Fruit fly (Drosophila melanogaster) whole organism, embryonic: ENCODE data around the gene Caf1-55.

Experiments used
- Atf3 ChIP-seq: fragments of 200-800 bp; sonication (Bioruptor generic); optimal IDR thresholded peaks from 3 replicates; lab custom pipeline; 2016; ENCODE audit warnings: missing biosample characterization, missing genetic modification characterization
- Bteb2 ChIP-seq: fragments of 200-800 bp; sonication (Bioruptor generic); optimal IDR thresholded peaks from 2 replicates; lab custom pipeline; 2016; ENCODE audit warnings: missing biosample characterization, missing genetic modification characterization
- CG10979 ChIP-seq: fragments of 200-800 bp; sonication (Bioruptor generic); optimal IDR thresholded peaks from 2 replicates; lab custom pipeline; 2018; ENCODE audit warnings: missing biosample characterization, mild to moderate bottlenecking, missing genetic modification characterization, moderate library complexity
- CG11093 ChIP-seq: fragments of 200-800 bp; sonication (Bioruptor generic); IDR thresholded peaks from 3 replicates; pipeline ENCODE4 v1.3.6; 2022; ENCODE audit warnings: missing biosample characterization, missing genetic modification characterization
- CG11456 ChIP-seq: fragments of 200-800 bp; sonication (Bioruptor generic); IDR thresholded peaks from 3 replicates; pipeline ENCODE4 v1.3.6; 2022; ENCODE audit warnings: missing biosample characterization, missing genetic modification characterization
- CG12236 ChIP-seq: fragments of 200-800 bp; sonication (Bioruptor generic); optimal IDR thresholded peaks from 2 replicates; lab custom pipeline; 2016; ENCODE audit warnings: missing biosample characterization, missing genetic modification characterization
- CG12659 ChIP-seq: fragments of 200-800 bp; sonication (Bioruptor generic); optimal IDR thresholded peaks from 3 replicates; lab custom pipeline; 2017; ENCODE audit warnings: mild to moderate bottlenecking, missing biosample characterization, missing genetic modification reagents, missing genetic modification characterization
- CG12744 ChIP-seq: fragments of 200-800 bp; sonication (Bioruptor generic); optimal IDR thresholded peaks from 2 replicates; lab custom pipeline; 2016; ENCODE audit warnings: missing biosample characterization, missing genetic modification characterization
- CG12942 ChIP-seq: fragments of 200-800 bp; sonication (Bioruptor generic); optimal IDR thresholded peaks from 3 replicates; lab custom pipeline; 2016; ENCODE audit warnings: missing biosample characterization, missing genetic modification characterization
- CG13123 ChIP-seq: fragments of 200-800 bp; sonication (Bioruptor generic); optimal IDR thresholded peaks from 2 replicates; lab custom pipeline; 2016; ENCODE audit warnings: missing biosample characterization, missing genetic modification characterization
- CG15073 ChIP-seq: fragments of 200-800 bp; sonication (Bioruptor generic); optimal IDR thresholded peaks from 2 replicates; lab custom pipeline; 2016; ENCODE audit warnings: missing biosample characterization, missing genetic modification characterization
- CG17359 ChIP-seq: fragments of 200-800 bp; sonication (Bioruptor generic); optimal IDR thresholded peaks from 3 replicates; lab custom pipeline; 2018; ENCODE audit warnings: missing biosample characterization, mild to moderate bottlenecking, missing genetic modification characterization, moderate library complexity
- CG17802 ChIP-seq: fragments of 200-800 bp; sonication (Bioruptor generic); optimal IDR thresholded peaks from 2 replicates; lab custom pipeline; 2018; ENCODE audit warnings: missing biosample characterization, mild to moderate bottlenecking, missing genetic modification characterization, moderate library complexity
- CG1832 ChIP-seq: fragments of 200-800 bp; sonication (Bioruptor generic); optimal IDR thresholded peaks from 2 replicates; lab custom pipeline; 2017; ENCODE audit warnings: missing biosample characterization, mild to moderate bottlenecking, missing genetic modification characterization, inconsistent platforms
- CG3281 ChIP-seq: fragments of 200-800 bp; sonication (Bioruptor generic); optimal IDR thresholded peaks from 3 replicates; lab custom pipeline; 2017; ENCODE audit warnings: missing biosample characterization, mild to moderate bottlenecking, missing genetic modification characterization
- CG4854 ChIP-seq: fragments of 200-800 bp; sonication (Bioruptor generic); optimal IDR thresholded peaks from 2 replicates; lab custom pipeline; 2016; ENCODE audit warnings: missing biosample characterization, missing genetic modification characterization, inconsistent platforms
- CG6272 ChIP-seq: fragments of 200-800 bp; sonication (Bioruptor generic); IDR thresholded peaks from 2 replicates; pipeline ENCODE4 v1.3.6; 2022; ENCODE audit warnings: missing biosample characterization, missing genetic modification characterization
- CG7372 ChIP-seq: fragments of 200-800 bp; sonication (Bioruptor generic); IDR thresholded peaks from 2 replicates; pipeline ENCODE4 v1.3.6; 2022; ENCODE audit warnings: missing biosample characterization, missing genetic modification characterization
- CG7786 ChIP-seq: fragments of 200-800 bp; sonication (Bioruptor generic); optimal IDR thresholded peaks from 2 replicates; lab custom pipeline; 2016; ENCODE audit warnings: missing biosample characterization, missing genetic modification characterization
- CG8388 ChIP-seq: fragments of 200-800 bp; sonication (Bioruptor generic); optimal IDR thresholded peaks from 2 replicates; lab custom pipeline; 2019; ENCODE audit warnings: missing biosample characterization, mild to moderate bottlenecking, missing genetic modification characterization, moderate library complexity
- CoRest ChIP-seq: fragments of 200-800 bp; sonication (Bioruptor generic); optimal IDR thresholded peaks from 3 replicates; lab custom pipeline; 2018; ENCODE audit warnings: missing biosample characterization, mild to moderate bottlenecking, missing genetic modification characterization, moderate library complexity
- Deaf1 ChIP-seq: fragments of 200-800 bp; optimal IDR thresholded peaks from 3 replicates; lab custom pipeline; 2019; ENCODE audit warnings: missing biosample characterization, mild to moderate bottlenecking, missing genetic modification characterization, moderate library complexity
- Dip3 ChIP-seq: fragments of 200-800 bp; sonication (Bioruptor generic); optimal IDR thresholded peaks from 3 replicates; lab custom pipeline; 2016; ENCODE audit warnings: missing biosample characterization, missing genetic modification characterization
- GATAe ChIP-seq: fragments of 200-800 bp; sonication (Bioruptor generic); conservative IDR thresholded peaks from 2 replicates; pipeline ENCODE4 v1.3.6; 2022; ENCODE audit warnings: missing biosample characterization, missing genetic modification characterization
- HLH4C ChIP-seq: fragments of 200-800 bp; sonication (Bioruptor generic); IDR thresholded peaks from 3 replicates; pipeline ENCODE4 v1.3.6; 2022; ENCODE audit warnings: missing biosample characterization, missing genetic modification characterization; ENCODE audit not compliant: partially characterized antibody
- MBD-R2 ChIP-seq: fragments of 200-800 bp; sonication (Bioruptor generic); IDR thresholded peaks from 2 replicates; pipeline ENCODE4 v1.3.6; 2022; ENCODE audit warnings: missing biosample characterization, missing genetic modification characterization
- MESR4 ChIP-seq: fragments of 200-800 bp; sonication (Bioruptor generic); optimal IDR thresholded peaks from 2 replicates; lab custom pipeline; 2018; ENCODE audit warnings: missing biosample characterization, mild to moderate bottlenecking, missing genetic modification characterization, moderate library complexity
- MTF-1 ChIP-seq: fragments of 200-800 bp; sonication (Bioruptor generic); optimal IDR thresholded peaks from 2 replicates; lab custom pipeline; 2018; ENCODE audit warnings: missing biosample characterization, mild to moderate bottlenecking, missing genetic modification characterization, borderline replicate concordance
- Meics ChIP-seq: fragments of 200-800 bp; sonication (Bioruptor generic); optimal IDR thresholded peaks from 2 replicates; lab custom pipeline; 2017; ENCODE audit warnings: missing biosample characterization, mild to moderate bottlenecking, missing genetic modification characterization
- Mes4 ChIP-seq: fragments of 200-800 bp; sonication (Bioruptor generic); optimal IDR thresholded peaks from 2 replicates; lab custom pipeline; 2016; ENCODE audit warnings: missing biosample characterization, missing genetic modification characterization
- Myb ChIP-seq: fragments of 200-800 bp; sonication (Bioruptor generic); optimal IDR thresholded peaks from 2 replicates; lab custom pipeline; 2016; ENCODE audit warnings: missing biosample characterization, missing genetic modification characterization
- NK7.1 ChIP-seq: fragments of 200-800 bp; sonication (Bioruptor generic); optimal IDR thresholded peaks from 3 replicates; lab custom pipeline; 2016; ENCODE audit warnings: missing biosample characterization, missing genetic modification characterization
- Nf-YB ChIP-seq: fragments of 200-800 bp; sonication (Bioruptor generic); optimal IDR thresholded peaks from 3 replicates; lab custom pipeline; 2019; ENCODE audit warnings: missing biosample characterization, mild to moderate bottlenecking, missing genetic modification characterization, moderate library complexity
- Optix ChIP-seq: fragments of 200-800 bp; sonication (Bioruptor generic); IDR thresholded peaks from 3 replicates; pipeline ENCODE4 v1.3.6; 2022; ENCODE audit warnings: missing biosample characterization, missing genetic modification characterization
- Side ChIP-seq: fragments of 200-800 bp; sonication (Bioruptor generic); optimal IDR thresholded peaks from 2 replicates; lab custom pipeline; 2016; ENCODE audit warnings: missing biosample characterization, missing genetic modification characterization
- amos ChIP-seq: fragments of 200-800 bp; sonication (Bioruptor generic); IDR thresholded peaks from 2 replicates; pipeline ENCODE4 v1.3.6; 2022; ENCODE audit warnings: missing biosample characterization, missing genetic modification characterization; ENCODE audit not compliant: partially characterized antibody
- ash1 ChIP-seq: fragments of 200-800 bp; sonication (Bioruptor generic); optimal IDR thresholded peaks from 2 replicates; lab custom pipeline; 2018; ENCODE audit warnings: missing biosample characterization, mild to moderate bottlenecking, missing genetic modification characterization
- bigmax ChIP-seq: fragments of 200-800 bp; sonication (Bioruptor generic); optimal IDR thresholded peaks from 2 replicates; lab custom pipeline; 2018; ENCODE audit warnings: missing biosample characterization, mild to moderate bottlenecking, missing genetic modification characterization
- bowl ChIP-seq: fragments of 200-800 bp; sonication (Bioruptor generic); IDR thresholded peaks from 2 replicates; pipeline ENCODE4 v1.3.6; 2022; ENCODE audit warnings: missing biosample characterization, missing genetic modification characterization
- corto ChIP-seq: fragments of 200-800 bp; sonication (Bioruptor generic); optimal IDR thresholded peaks from 2 replicates; lab custom pipeline; 2016; ENCODE audit warnings: missing biosample characterization, mild to moderate bottlenecking, missing genetic modification characterization, moderate library complexity
- dmrt99B ChIP-seq: fragments of 200-800 bp; sonication (Bioruptor generic); optimal IDR thresholded peaks from 2 replicates; lab custom pipeline; 2018; ENCODE audit warnings: missing biosample characterization, mild to moderate bottlenecking, missing genetic modification characterization, moderate library complexity
- klu ChIP-seq: fragments of 200-800 bp; sonication (Bioruptor generic); IDR thresholded peaks from 2 replicates; pipeline ENCODE4 v1.3.6; 2022; ENCODE audit warnings: missing biosample characterization, missing genetic modification characterization
- repo ChIP-seq: fragments of 200-800 bp; sonication (Bioruptor generic); optimal IDR thresholded peaks from 2 replicates; lab custom pipeline; 2016; ENCODE audit warnings: missing biosample characterization, missing genetic modification characterization
- toy ChIP-seq: fragments of 200-800 bp; sonication (Bioruptor generic); IDR thresholded peaks from 2 replicates; pipeline ENCODE4 v1.3.6; 2022; ENCODE audit warnings: missing biosample characterization, missing genetic modification characterization
- trh ChIP-seq: fragments of 200-800 bp; sonication (Bioruptor generic); optimal IDR thresholded peaks from 2 replicates; lab custom pipeline; 2016; ENCODE audit warnings: missing biosample characterization, missing genetic modification characterization
- ttk ChIP-seq: fragments of 200-800 bp; sonication (Bioruptor generic); IDR thresholded peaks from 2 replicates; pipeline ENCODE4 v2.1.2; 2022; ENCODE audit warnings: missing biosample characterization, missing genetic modification characterization
- zf30C ChIP-seq: fragments of 200-800 bp; sonication (Bioruptor generic); optimal IDR thresholded peaks from 3 replicates; lab custom pipeline; 2018; ENCODE audit warnings: missing biosample characterization, mild to moderate bottlenecking, missing genetic modification characterization
- zfh1 ChIP-seq: fragments of 200-800 bp; sonication (Bioruptor generic); IDR thresholded peaks from 3 replicates; pipeline ENCODE4 v1.3.6; 2022; ENCODE audit warnings: missing biosample characterization, missing genetic modification characterization

Gene Caf1-55

DNA sequence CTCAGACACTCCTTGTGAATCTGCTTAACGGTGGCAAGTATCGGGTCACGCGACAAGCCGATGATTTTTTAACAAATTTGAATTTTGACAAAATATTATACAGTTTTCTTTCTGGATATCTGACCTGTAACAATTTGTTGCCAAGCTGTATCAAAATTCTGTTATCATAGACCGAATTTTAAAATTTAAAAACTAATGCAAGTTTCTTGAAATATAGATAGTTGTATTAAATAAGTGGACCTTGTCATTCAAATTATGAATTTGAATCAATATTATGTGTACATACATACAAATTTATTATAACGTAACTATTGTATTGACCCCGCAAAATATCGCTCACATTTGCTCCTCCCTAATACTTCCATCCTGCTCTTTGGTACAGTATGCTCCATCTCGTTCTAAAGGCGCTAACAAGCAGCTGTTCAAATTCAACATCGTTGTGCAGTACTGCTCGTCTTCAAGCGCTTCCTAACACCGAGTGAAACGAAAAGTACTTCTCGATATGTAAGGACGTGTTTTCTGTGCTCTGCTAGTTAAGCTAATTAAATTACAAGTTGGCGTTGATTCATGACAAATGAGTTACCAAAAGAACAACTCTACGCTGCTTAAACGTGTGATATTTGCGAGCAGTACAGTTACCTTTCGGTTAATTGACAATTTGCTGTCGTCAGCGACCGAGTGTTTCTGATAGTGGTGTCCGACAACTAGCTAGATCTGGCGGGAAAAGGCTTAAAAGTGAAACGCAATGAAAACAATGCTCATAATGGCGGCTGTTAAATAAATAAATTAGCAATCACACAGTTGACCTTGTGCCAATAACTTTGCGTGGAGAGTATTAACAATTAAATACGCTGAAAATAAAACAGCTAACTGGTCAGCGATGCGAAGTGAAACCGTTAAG lies 29.0 kb upstream of the Caf1-55 start, which contains the start of the genes Kpc1 and CG42542 (continued):
- peak; percentile 49 for TF ChIP-seq CG8388 (GFP tag; lab: Kevin White, UChicago)
- TF ChIP-seq CG11456, result peak; percentile 75; the same call in 2 of the 3 replicates
- peak; percentile 81 for TF ChIP-seq CG7786 (GFP tag; lab: Kevin White, UChicago)
- 0 out of 2 replicates have a peak, but pooled peaks have one; percentile 39 for TF ChIP-seq bowl (GFP tag; lab: Robert Waterston, UW)
- TF ChIP-seq MTF-1, result peak; percentile 60
- peak; percentile 10 for TF ChIP-seq CG3281 (GFP tag; lab: Kevin White, UChicago)
- TF ChIP-seq toy (GFP tag; lab: Robert Waterston, UW), result no peak
- TF ChIP-seq zfh1 (GFP tag; lab: Robert Waterston, UW), result peak; percentile 50
- peak; percentile 10 for TF ChIP-seq Mes4
- TF ChIP-seq CG4854, result no peak
- peak; percentile 64 for TF ChIP-seq Meics
- TF ChIP-seq CG6272 (GFP tag; lab: Robert Waterston, UW), result no peak
- TF ChIP-seq CG12236 (GFP tag; lab: Kevin White, UChicago), result peak; percentile 33
- no peak for TF ChIP-seq bigmax (GFP tag; lab: Kevin White, UChicago)
- TF ChIP-seq zf30C (GFP tag; lab: Kevin White, UChicago), result no peak
- peak; percentile 45 for TF ChIP-seq CG17359
- TF ChIP-seq CG10979 (tag; lab: Kevin White, UChicago), result peak; percentile 61
- peak; percentile 67 for TF ChIP-seq CG1832 (GFP tag; lab: Kevin White, UChicago)
- TF ChIP-seq CG15073 (GFP tag; lab: Kevin White, UChicago), result no peak
- peak; percentile 89 for TF ChIP-seq amos (GFP tag; lab: Robert Waterston, UW)
- TF ChIP-seq Dip3 (GFP tag; lab: Kevin White, UChicago), result peak; percentile 73
- peak; percentile 84 for TF ChIP-seq MESR4 (GFP tag; lab: Kevin White, UChicago)
- TF ChIP-seq klu (GFP tag; lab: Robert Waterston, UW), result no peak
- TF ChIP-seq CG11093, result no peak
- no peak for TF ChIP-seq GATAe (GFP tag; lab: Robert Waterston, UW)
- peak; percentile 35 for TF ChIP-seq corto (GFP tag; lab: Kevin White, UChicago)
- TF ChIP-seq Optix, result peak; percentile 57; the same call in 1 of the 3 replicates
- peak; percentile 80 for TF ChIP-seq CG12659 (GFP tag; lab: Kevin White, UChicago)
- TF ChIP-seq CG17802 (tag; lab: Kevin White, UChicago), result peak; percentile 35
- TF ChIP-seq Atf3, result peak; percentile 38
- peak; percentile 71 for TF ChIP-seq Bteb2
- peak; percentile 58 for TF ChIP-seq trh (GFP tag; lab: Kevin White, UChicago)
- TF ChIP-seq Myb (GFP tag; lab: Kevin White, UChicago), result peak; percentile 80
- peak; percentile 34 for TF ChIP-seq Nf-YB
- TF ChIP-seq CG12942, result peak; percentile 69
- peak; percentile 86 for TF ChIP-seq HLH4C (GFP tag; lab: Robert Waterston, UW)
- TF ChIP-seq ttk, result peak; percentile 46; the same call in 1 of the 2 replicates
- TF ChIP-seq CoRest (tag; lab: Kevin White, UChicago), result peak; percentile 81
- TF ChIP-seq MBD-R2 (GFP tag; lab: Robert Waterston, UW), result peak; percentile 83
- no peak for TF ChIP-seq Deaf1 (tag; lab: Kevin White, UChicago)
- TF ChIP-seq ash1 (GFP tag; lab: Kevin White, UChicago), result peak; percentile 54
- no peak for TF ChIP-seq dmrt99B (tag; lab: Kevin White, UChicago)
- TF ChIP-seq CG13123 (GFP tag; lab: Kevin White, UChicago), result peak; percentile 17
- TF ChIP-seq CG7372, result peak; percentile 44
- TF ChIP-seq NK7.1 (GFP tag; lab: Kevin White, UChicago), result peak; percentile 48
- TF ChIP-seq repo (GFP tag; lab: Kevin White, UChicago), result peak; percentile 58
- TF ChIP-seq CG12744 (GFP tag; lab: Kevin White, UChicago), result peak; percentile 66
- peak; percentile 61 for TF ChIP-seq Side (GFP tag; lab: Kevin White, UChicago)
